Worm (Caenorhabditis elegans) whole organism, mixed stage, embryonic: ENCODE data around the gene tni-3.

Source experiments
- ceh-83 ChIP-seq: fragments of 200-800 bp; sonication (Bioruptor generic); optimal IDR thresholded peaks from 2 replicates; lab custom pipeline; 2018; ENCODE audit warnings: mild to moderate bottlenecking, missing genetic modification characterization, missing compliant biosample characterization
- ces-1 ChIP-seq: fragments of 150-350 bp; optimal IDR thresholded peaks from 2 replicates; lab custom pipeline; 2014; ENCODE audit warnings: missing biosample characterization, missing genetic modification reagents, missing genetic modification characterization
- elt-1 ChIP-seq: sonication (generic microtip); optimal IDR thresholded peaks from 2 replicates; lab custom pipeline; 2017; ENCODE audit warnings: missing genetic modification characterization, mild to moderate bottlenecking, missing compliant biosample characterization, antibody characterized with exemption, moderate library complexity, borderline replicate concordance; ENCODE audit not compliant: insufficient read depth
- lin-13 ChIP-seq: fragments of 150-350 bp; optimal IDR thresholded peaks from 2 replicates; lab custom pipeline; 2014; ENCODE audit warnings: missing biosample characterization, missing genetic modification characterization
- mls-2 ChIP-seq: sonication (generic microtip); optimal IDR thresholded peaks from 2 replicates; lab custom pipeline; 2016; ENCODE audit warnings: mild to moderate bottlenecking, missing genetic modification characterization, moderate library complexity, missing compliant biosample characterization
- nhr-237 ChIP-seq: fragments of 150-350 bp; optimal IDR thresholded peaks from 2 replicates; lab custom pipeline; 2014; ENCODE audit warnings: missing biosample characterization, missing genetic modification characterization
- nhr-28 ChIP-seq: fragments of 150-350 bp; optimal IDR thresholded peaks from 2 replicates; lab custom pipeline; 2014; ENCODE audit warnings: missing biosample characterization, missing genetic modification characterization
- nhr-76 ChIP-seq: sonication (generic microtip); optimal IDR thresholded peaks from 2 replicates; lab custom pipeline; 2017; ENCODE audit warnings: missing biosample characterization, missing genetic modification characterization
- pha-4 ChIP-seq: fragments of 150-350 bp; optimal IDR thresholded peaks from 2 replicates; lab custom pipeline; 2018; ENCODE audit warnings: missing biosample characterization, missing genetic modification reagents, missing genetic modification characterization
- sem-2 ChIP-seq: fragments of 200-800 bp; sonication (Bioruptor generic); optimal IDR thresholded peaks from 2 replicates; lab custom pipeline; 2018; ENCODE audit warnings: mild to moderate bottlenecking, missing genetic modification characterization, missing compliant biosample characterization
- snpc-4 ChIP-seq: fragments of 150-350 bp; optimal IDR thresholded peaks from 2 replicates; lab custom pipeline; 2014; ENCODE audit warnings: missing biosample characterization, missing genetic modification characterization
- unc-62 ChIP-seq: fragments of 150-350 bp; optimal IDR thresholded peaks from 2 replicates; lab custom pipeline; 2014; ENCODE audit warnings: missing biosample characterization, missing genetic modification reagents, missing genetic modification characterization

ce11 chrV:16833672-16834071 lies 1.3 kb downstream of the tni-3 start:
- TF ChIP-seq sem-2 (GFP tag; lab: Kevin White, UChicago) (no peak), pha-4 (no peak), elt-1 (tag; lab: Kevin White, UChicago) (no peak), ceh-83 (GFP tag; lab: Kevin White, UChicago) (no peak), snpc-4 (tag; lab: Kevin White, UChicago) (no peak), unc-62 (no peak), mls-2 (tag; lab: Kevin White, UChicago) (no peak), nhr-28 (tag; lab: Kevin White, UChicago) (no peak), nhr-237 (tag; lab: Kevin White, UChicago) (no peak), lin-13 (tag; lab: Kevin White, UChicago) (no peak), ces-1 (no peak), nhr-76 (tag; lab: Kevin White, UChicago) (no peak)
